Fruit fly (Drosophila melanogaster): ENCODE measurements around the gene jub.

Gene jub

dm6 chrX:13783534-13783949, 46.6 kb downstream of the jub start, which contains the start of gene inaE (continued):
- peak; percentile 38 for TF ChIP-seq Hand (GFP tag; optimal IDR thresholded peaks at IDR 0.05)
- TF ChIP-seq ap (GFP tag; IDR thresholded peaks at IDR 0.05), result no peak
- TF ChIP-seq dan (GFP tag; IDR thresholded peaks at IDR 0.05), result no peak
- peak; percentile 0 for TF ChIP-seq Sin3A (optimal IDR thresholded peaks at IDR 0.05)
- no peak for TF ChIP-seq yki (optimal IDR thresholded peaks at IDR 0.05)
- peak; percentile 90 for TF ChIP-seq Med (GFP tag)
- TF ChIP-seq gfzf (GFP tag; optimal IDR thresholded peaks at IDR 0.05), result no peak
- TF ChIP-seq crol (GFP tag; IDR thresholded peaks at IDR 0.05), result no peak; the same call in 1 of the 2 replicates
- no peak for TF ChIP-seq CrebB (tag; optimal IDR thresholded peaks at IDR 0.05)
- TF ChIP-seq Meics (GFP tag; optimal IDR thresholded peaks at IDR 0.05), result no peak
- no peak for TF ChIP-seq CG14965 (GFP tag; optimal IDR thresholded peaks at IDR 0.05; ENCODE audit: borderline replicate concordance)
- no peak for TF ChIP-seq Vsx1 (GFP tag; optimal IDR thresholded peaks at IDR 0.05)
- TF ChIP-seq klu (GFP tag; IDR thresholded peaks at IDR 0.05), result no peak
- TF ChIP-seq ash1 (GFP tag; optimal IDR thresholded peaks at IDR 0.05), result no peak
- TF ChIP-seq CG17912 (GFP tag; optimal IDR thresholded peaks at IDR 0.05), result peak; percentile 14
- no peak for TF ChIP-seq CG43689 (GFP tag; IDR thresholded peaks at IDR 0.05)
- no peak for TF ChIP-seq pita (GFP tag; optimal IDR thresholded peaks at IDR 0.05)
- TF ChIP-seq CG8944 (GFP tag; optimal IDR thresholded peaks at IDR 0.05), result no peak
- TF ChIP-seq CG7786 (GFP tag; optimal IDR thresholded peaks at IDR 0.05), result no peak
- no peak for TF ChIP-seq CG18599 (GFP tag; optimal IDR thresholded peaks at IDR 0.05)
- TF ChIP-seq CG7963 (GFP tag; IDR thresholded peaks at IDR 0.05; ENCODE audit: partially characterized antibody), result 0 out of 3 replicates have a peak, but pooled peaks have one; percentile 36
- TF ChIP-seq pum (GFP tag; optimal IDR thresholded peaks at IDR 0.05), result no peak
- TF ChIP-seq aop (GFP tag; IDR thresholded peaks at IDR 0.05), result no peak
- no peak for TF ChIP-seq gcm2 (GFP tag; optimal IDR thresholded peaks at IDR 0.05)
- TF ChIP-seq CG12219 (GFP tag; optimal IDR thresholded peaks at IDR 0.05), result no peak
- TF ChIP-seq zen2 (GFP tag; IDR thresholded peaks at IDR 0.05; ENCODE audit: partially characterized antibody), result no peak
- no peak for TF ChIP-seq Mes4 (GFP tag; optimal IDR thresholded peaks at IDR 0.05)
- TF ChIP-seq stwl (tag; optimal IDR thresholded peaks at IDR 0.05), result peak; percentile 69
- no peak for TF ChIP-seq NfI (GFP tag; optimal IDR thresholded peaks at IDR 0.05)
- TF ChIP-seq CG5953 (GFP tag; IDR thresholded peaks at IDR 0.05), result no peak
- no peak for TF ChIP-seq sd (tag; optimal IDR thresholded peaks at IDR 0.05)
- no peak for TF ChIP-seq sc (optimal IDR thresholded peaks at IDR 0.05)
- no peak for TF ChIP-seq sc (GFP tag; optimal IDR thresholded peaks at IDR 0.05)
- TF ChIP-seq psq (GFP tag; optimal IDR thresholded peaks at IDR 0.05), result no peak
- TF ChIP-seq z (GFP tag; IDR thresholded peaks at IDR 0.05), result no peak
- TF ChIP-seq ssp (GFP tag; IDR thresholded peaks at IDR 0.05), result peak; percentile 96
- no peak for TF ChIP-seq cg (GFP tag; optimal IDR thresholded peaks at IDR 0.05)
- TF ChIP-seq mld (GFP tag; IDR thresholded peaks at IDR 0.05; ENCODE audit: partially characterized antibody), result peak; percentile 63; the same call in 2 of the 3 replicates
- TF ChIP-seq CG8924 (tag; optimal IDR thresholded peaks at IDR 0.05), result peak; percentile 1
- TF ChIP-seq salm (tag; optimal IDR thresholded peaks at IDR 0.05), result no peak
- no peak for TF ChIP-seq CG4730 (GFP tag; IDR thresholded peaks at IDR 0.05)
- TF ChIP-seq caup (GFP tag; optimal IDR thresholded peaks at IDR 0.05; ENCODE audit: severe bottlenecking), result no peak
- TF ChIP-seq CG2712 (tag; optimal IDR thresholded peaks at IDR 0.05), result peak; percentile 33
- TF ChIP-seq Scr (GFP tag; IDR thresholded peaks at IDR 0.05; ENCODE audit: partially characterized antibody), result peak; percentile 41
- TF ChIP-seq CG7556 (GFP tag; optimal IDR thresholded peaks at IDR 0.05), result no peak
- no peak for TF ChIP-seq CG8281 (tag; optimal IDR thresholded peaks at IDR 0.05)
- TF ChIP-seq wek (GFP tag; optimal IDR thresholded peaks at IDR 0.05), result no peak
- no peak for TF ChIP-seq slou (GFP tag; optimal IDR thresholded peaks at IDR 0.05)
- no peak for TF ChIP-seq cato (GFP tag; optimal IDR thresholded peaks at IDR 0.05; ENCODE audit: borderline replicate concordance)
- TF ChIP-seq ind (GFP tag; optimal IDR thresholded peaks at IDR 0.05), result no peak
- TF ChIP-seq Xrp1 (GFP tag; IDR thresholded peaks at IDR 0.05), result no peak
- TF ChIP-seq repo (GFP tag; optimal IDR thresholded peaks at IDR 0.05), result no peak

Measured in whole organism, embryonic.